Fruit fly (Drosophila melanogaster) whole organism, embryonic: ENCODE results near the gene CG13601.
A peak's percentile ranks its signal among the peaks of the same experiment; 100 is the strongest.

Experiments
- Adf1 ChIP-seq: fragments of 200-800 bp; sonication (Bioruptor generic); IDR thresholded peaks from 2 replicates; pipeline ENCODE4 v1.3.6; 2022; ENCODE audit warnings: missing biosample characterization, missing genetic modification characterization
- Awh ChIP-seq: fragments of 200-800 bp; sonication (Bioruptor generic); IDR thresholded peaks from 2 replicates; pipeline ENCODE4, ENCODE4 v1.3.6; 2022; ENCODE audit warnings: missing biosample characterization, missing genetic modification characterization
- B-H2 ChIP-seq: fragments of 200-800 bp; sonication (Bioruptor generic); optimal IDR thresholded peaks from 2 replicates; lab custom pipeline; 2018; ENCODE audit warnings: missing biosample characterization, mild to moderate bottlenecking, missing genetic modification characterization
- CG11085 ChIP-seq: fragments of 200-800 bp; sonication (Bioruptor generic); IDR thresholded peaks from 2 replicates; pipeline ENCODE4 v1.3.6; 2022; ENCODE audit warnings: missing biosample characterization, missing genetic modification characterization
- CG11398 ChIP-seq: fragments of 200-800 bp; sonication (Bioruptor generic); optimal IDR thresholded peaks from 2 replicates; lab custom pipeline; 2016; ENCODE audit warnings: missing biosample characterization, missing genetic modification characterization
- CG12219 ChIP-seq: fragments of 200-800 bp; sonication (Bioruptor generic); optimal IDR thresholded peaks from 3 replicates; lab custom pipeline; 2018; ENCODE audit warnings: missing biosample characterization, mild to moderate bottlenecking, missing genetic modification characterization
- CG13296 ChIP-seq: fragments of 200-800 bp; sonication (Bioruptor generic); optimal IDR thresholded peaks from 3 replicates; lab custom pipeline; 2018; ENCODE audit warnings: missing biosample characterization, mild to moderate bottlenecking, missing genetic modification characterization
- CG14710 ChIP-seq: fragments of 200-800 bp; sonication (Bioruptor generic); optimal IDR thresholded peaks from 3 replicates; lab custom pipeline; 2019; ENCODE audit warnings: missing biosample characterization, mild to moderate bottlenecking, missing genetic modification characterization, moderate library complexity
- CG15011 ChIP-seq: fragments of 200-800 bp; sonication (Bioruptor generic); optimal IDR thresholded peaks from 3 replicates; lab custom pipeline; 2018; ENCODE audit warnings: missing biosample characterization, mild to moderate bottlenecking, missing genetic modification characterization
- CG1602 ChIP-seq: fragments of 200-800 bp; sonication (Bioruptor generic); optimal IDR thresholded peaks from 3 replicates; lab custom pipeline; 2016; ENCODE audit warnings: missing biosample characterization, missing genetic modification characterization
- CG1603 ChIP-seq: fragments of 200-800 bp; sonication (Bioruptor generic); optimal IDR thresholded peaks from 2 replicates; lab custom pipeline; 2019; ENCODE audit warnings: missing biosample characterization, mild to moderate bottlenecking, missing genetic modification characterization, moderate library complexity
- CG17568 ChIP-seq: fragments of 200-800 bp; sonication (Bioruptor generic); optimal IDR thresholded peaks from 2 replicates; lab custom pipeline; 2018; ENCODE audit warnings: missing biosample characterization, mild to moderate bottlenecking, missing genetic modification characterization, moderate library complexity
- CG1792 ChIP-seq: fragments of 200-800 bp; sonication (Bioruptor generic); optimal IDR thresholded peaks from 2 replicates; lab custom pipeline; 2016; ENCODE audit warnings: missing biosample characterization, missing genetic modification characterization
- CG18764 ChIP-seq: fragments of 200-800 bp; sonication (Bioruptor generic); optimal IDR thresholded peaks from 3 replicates; lab custom pipeline; 2016; ENCODE audit warnings: missing biosample characterization, missing genetic modification characterization
- CG2875 ChIP-seq: fragments of 200-800 bp; sonication (Bioruptor generic); optimal IDR thresholded peaks from 2 replicates; lab custom pipeline; 2017; ENCODE audit warnings: missing biosample characterization, mild to moderate bottlenecking, missing genetic modification characterization, missing genetic modification reagents
- CG2889 ChIP-seq: fragments of 200-800 bp; sonication (Bioruptor generic); IDR thresholded peaks from 3 replicates; pipeline ENCODE4 v1.3.6; 2022; ENCODE audit warnings: missing biosample characterization, missing genetic modification characterization
- CG3065 ChIP-seq: fragments of 200-800 bp; sonication (Bioruptor generic); optimal IDR thresholded peaks from 2 replicates; lab custom pipeline; 2016; ENCODE audit warnings: missing biosample characterization, missing genetic modification characterization
- CG33557 ChIP-seq: fragments of 200-800 bp; sonication (Bioruptor generic); optimal IDR thresholded peaks from 2 replicates; lab custom pipeline; 2019; ENCODE audit warnings: missing biosample characterization, mild to moderate bottlenecking, missing genetic modification characterization, moderate library complexity
- CG3407 ChIP-seq: fragments of 200-800 bp; sonication (Bioruptor generic); optimal IDR thresholded peaks from 2 replicates; lab custom pipeline; 2018; ENCODE audit warnings: missing biosample characterization, mild to moderate bottlenecking, missing genetic modification characterization
- CG4282 ChIP-seq: fragments of 200-800 bp; sonication (Bioruptor generic); optimal IDR thresholded peaks from 2 replicates; lab custom pipeline; 2016; ENCODE audit warnings: missing biosample characterization, missing genetic modification characterization
- CG6254 ChIP-seq: fragments of 200-800 bp; sonication (Bioruptor generic); optimal IDR thresholded peaks from 3 replicates; lab custom pipeline; 2017; ENCODE audit warnings: mild to moderate bottlenecking, missing biosample characterization, missing genetic modification reagents, missing genetic modification characterization
- CG6272 ChIP-seq: fragments of 200-800 bp; sonication (Bioruptor generic); IDR thresholded peaks from 2 replicates; pipeline ENCODE4 v1.3.6; 2022; ENCODE audit warnings: missing biosample characterization, missing genetic modification characterization
- CG7556 ChIP-seq: fragments of 200-800 bp; sonication (Bioruptor generic); optimal IDR thresholded peaks from 2 replicates; lab custom pipeline; 2017; ENCODE audit warnings: missing biosample characterization, mild to moderate bottlenecking, missing genetic modification characterization
- CG8281 ChIP-seq: fragments of 200-800 bp; sonication (Bioruptor generic); optimal IDR thresholded peaks from 2 replicates; lab custom pipeline; 2018; ENCODE audit warnings: missing biosample characterization, mild to moderate bottlenecking, missing genetic modification characterization, moderate library complexity
- CG8290 ChIP-seq, 3 experiments: fragments of 200-800 bp; sonication (Bioruptor generic); optimal IDR thresholded peaks; 2 replicates each; lab custom pipeline; 2016 to 2019; ENCODE audit warnings: missing biosample characterization in 3 of 3, missing genetic modification characterization in 3 of 3, mild to moderate bottlenecking in 2 of 3, moderate library complexity in 1 of 3
- CG9932 ChIP-seq: fragments of 200-800 bp; sonication (Bioruptor generic); IDR thresholded peaks from 2 replicates; pipeline ENCODE4 v1.3.6; 2022; ENCODE audit warnings: missing biosample characterization, missing genetic modification characterization
- Camta ChIP-seq: fragments of 200-800 bp; sonication (Bioruptor generic); optimal IDR thresholded peaks from 2 replicates; lab custom pipeline; 2016; ENCODE audit warnings: missing biosample characterization, missing genetic modification characterization
- CoRest ChIP-seq: fragments of 200-800 bp; sonication (Bioruptor generic); optimal IDR thresholded peaks from 3 replicates; lab custom pipeline; 2018; ENCODE audit warnings: missing biosample characterization, mild to moderate bottlenecking, missing genetic modification characterization, moderate library complexity
- Dbx ChIP-seq: fragments of 200-800 bp; sonication (Bioruptor generic); IDR thresholded peaks from 3 replicates; pipeline ENCODE4 v1.3.6; 2022; ENCODE audit warnings: missing biosample characterization, missing genetic modification characterization
- Dek ChIP-seq: fragments of 200-800 bp; sonication (Bioruptor generic); optimal IDR thresholded peaks from 3 replicates; lab custom pipeline; 2019; ENCODE audit warnings: missing biosample characterization, mild to moderate bottlenecking, missing genetic modification characterization, moderate library complexity
- E2f2 ChIP-seq: fragments of 200-800 bp; sonication (Bioruptor generic); IDR thresholded peaks from 2 replicates; pipeline ENCODE4 v1.3.6; 2022; ENCODE audit warnings: missing biosample characterization, missing genetic modification characterization
- H2.0 ChIP-seq: fragments of 200-800 bp; sonication (Bioruptor generic); IDR thresholded peaks from 2 replicates; pipeline ENCODE4 v1.3.6; 2022; ENCODE audit warnings: missing biosample characterization, missing genetic modification characterization
- HmgZ ChIP-seq: fragments of 200-800 bp; sonication (Bioruptor generic); optimal IDR thresholded peaks from 2 replicates; lab custom pipeline; 2018; ENCODE audit warnings: missing biosample characterization, mild to moderate bottlenecking, missing genetic modification characterization
- NfI ChIP-seq: fragments of 200-800 bp; sonication (Bioruptor generic); optimal IDR thresholded peaks from 3 replicates; lab custom pipeline; 2018; ENCODE audit warnings: missing biosample characterization, mild to moderate bottlenecking, missing genetic modification characterization, moderate library complexity
- Sox100B ChIP-seq: fragments of 200-800 bp; sonication (Bioruptor generic); optimal IDR thresholded peaks from 3 replicates; lab custom pipeline; 2018; ENCODE audit warnings: missing biosample characterization, mild to moderate bottlenecking, missing genetic modification characterization
- bsh ChIP-seq, 2 experiments: fragments of 200-800 bp; sonication (Bioruptor generic); optimal IDR thresholded peaks; 2 replicates each; lab custom pipeline; 2017 to 2018; ENCODE audit warnings: mild to moderate bottlenecking in 2 of 2, missing biosample characterization in 2 of 2, missing genetic modification characterization in 2 of 2, moderate library complexity in 1 of 2
- cad ChIP-seq: fragments of >200 bp; optimal IDR thresholded peaks from 2 replicates; lab custom pipeline; 2017; ENCODE audit warnings: missing biosample characterization, missing genetic modification characterization
- cato ChIP-seq: fragments of 200-800 bp; sonication (Bioruptor generic); optimal IDR thresholded peaks from 2 replicates; lab custom pipeline; 2016; ENCODE audit warnings: missing biosample characterization, missing genetic modification characterization, borderline replicate concordance
- chinmo ChIP-seq: fragments of 200-800 bp; sonication (Bioruptor generic); IDR thresholded peaks from 4 replicates; pipeline ENCODE4 v1.3.6; 2022; ENCODE audit warnings: missing biosample characterization, missing genetic modification characterization; ENCODE audit not compliant: partially characterized antibody
- ems ChIP-seq: fragments of 200-800 bp; sonication (Bioruptor generic); optimal IDR thresholded peaks from 3 replicates; lab custom pipeline; 2016; ENCODE audit warnings: missing biosample characterization, missing genetic modification characterization
- fd64A ChIP-seq: fragments of 200-800 bp; sonication (Bioruptor generic); optimal IDR thresholded peaks from 3 replicates; lab custom pipeline; 2018; ENCODE audit warnings: missing biosample characterization, mild to moderate bottlenecking, missing genetic modification characterization
- lab ChIP-seq: fragments of 200-800 bp; sonication (Bioruptor generic); optimal IDR thresholded peaks from 3 replicates; lab custom pipeline; 2017; ENCODE audit warnings: missing biosample characterization, missing genetic modification characterization, mild to moderate bottlenecking, moderate library complexity, missing genetic modification reagents
- mirr ChIP-seq: fragments of 200-800 bp; sonication (Bioruptor generic); optimal IDR thresholded peaks from 3 replicates; lab custom pipeline; 2018; ENCODE audit warnings: missing biosample characterization, mild to moderate bottlenecking, missing genetic modification characterization
- odd ChIP-seq: fragments of 200-800 bp; sonication (Bioruptor generic); optimal IDR thresholded peaks from 2 replicates; lab custom pipeline; 2017; ENCODE audit warnings: missing biosample characterization, mild to moderate bottlenecking, missing genetic modification characterization
- otp ChIP-seq: fragments of 200-800 bp; sonication (Bioruptor generic); IDR thresholded peaks from 3 replicates; pipeline ENCODE4, ENCODE4 v1.3.6; 2022; ENCODE audit warnings: missing biosample characterization, missing genetic modification characterization
- prd ChIP-seq, 3 experiments: fragments of >200 bp in 2 of 3; fragments of 200-800 bp in 1 of 3; sonication (Bioruptor generic) in 1 of 3; optimal IDR thresholded peaks in 2 of 3; IDR thresholded peaks in 1 of 3; 2 replicates in 2 of 3; 3 replicates in 1 of 3; pipeline versions ENCODE4 v1.3.6 to Lab custom; 2017 to 2022; ENCODE audit warnings: missing biosample characterization in 1 of 3, missing genetic modification characterization in 1 of 3
- pros ChIP-seq: fragments of 200-800 bp; sonication (Bioruptor generic); optimal IDR thresholded peaks from 3 replicates; lab custom pipeline; 2019; ENCODE audit warnings: missing biosample characterization, mild to moderate bottlenecking, missing genetic modification characterization, moderate library complexity
- scrt ChIP-seq: fragments of 200-800 bp; sonication (Bioruptor generic); optimal IDR thresholded peaks from 2 replicates; lab custom pipeline; 2018; ENCODE audit warnings: missing biosample characterization, mild to moderate bottlenecking, missing genetic modification characterization, moderate library complexity
- seq ChIP-seq: fragments of 200-800 bp; sonication (Bioruptor generic); IDR thresholded peaks from 2 replicates; pipeline ENCODE4 v1.3.6; 2022; ENCODE audit warnings: missing biosample characterization, missing genetic modification characterization

CG13601 gene

dm6 chr3R:23909347-23909862, 18.0 kb downstream of the CG13601 start (continued):
- TF ChIP-seq chinmo (GFP tag; lab: Robert Waterston, UW) (peak; percentile 96), CG13296 (GFP tag; lab: Kevin White, UChicago) (peak; percentile 83), ems (GFP tag; lab: Kevin White, UChicago) (no peak), Sox100B (peak; percentile 80), CG2875 (GFP tag; lab: Kevin White, UChicago) (no peak), prd (optimal IDR thresholded peaks at IDR 0.05; lab: Kevin White, UChicago) (no peak), prd (GFP tag; IDR thresholded peaks at IDR 0.05; lab: Robert Waterston, UW) (no peak), CG3065 (GFP tag; lab: Kevin White, UChicago) (no peak), CG1603 (tag; lab: Kevin White, UChicago) (peak; percentile 29), CG8281 (tag; lab: Kevin White, UChicago) (peak; percentile 31), CG2889 (GFP tag; lab: Robert Waterston, UW) (no peak), Awh (GFP tag; lab: Robert Waterston, UW) (peak; percentile 49; the same call in 1 of the 2 replicates), H2.0 (GFP tag; lab: Robert Waterston, UW) (no peak), CG9932 (GFP tag; lab: Robert Waterston, UW) (no peak), E2f2 (GFP tag; lab: Robert Waterston, UW) (peak; percentile 21; the same call in 1 of the 2 replicates), pros (GFP tag; lab: Kevin White, UChicago) (peak; percentile 13), CG33557 (GFP tag; lab: Kevin White, UChicago) (no peak), B-H2 (GFP tag; lab: Kevin White, UChicago) (no peak), Adf1 (peak; percentile 13), CG12219 (GFP tag; lab: Kevin White, UChicago) (peak; percentile 49), otp (GFP tag; lab: Robert Waterston, UW) (0 out of 3 replicates have a peak, but pooled peaks have one; percentile 13), Dek (tag; lab: Kevin White, UChicago) (peak; percentile 22), scrt (GFP tag; lab: Kevin White, UChicago) (peak; percentile 0), HmgZ (tag; lab: Kevin White, UChicago) (peak; percentile 8), CG11085 (GFP tag; lab: Robert Waterston, UW) (no peak), fd64A (GFP tag; lab: Kevin White, UChicago) (peak; percentile 64), CG14710 (tag; lab: Kevin White, UChicago) (peak; percentile 16), CG11398 (GFP tag; lab: Kevin White, UChicago) (peak; percentile 48), mirr (GFP tag; lab: Kevin White, UChicago) (peak; percentile 67), odd (GFP tag; lab: Kevin White, UChicago) (peak; percentile 72), CG1792 (GFP tag; lab: Kevin White, UChicago) (peak; percentile 27), lab (GFP tag; lab: Kevin White, UChicago) (peak; percentile 69), CG15011 (GFP tag; lab: Kevin White, UChicago) (peak; percentile 6), CG4282 (GFP tag; lab: Kevin White, UChicago) (no peak), CG18764 (GFP tag; lab: Kevin White, UChicago) (peak; percentile 39), CG8290 (GFP tag; optimal IDR thresholded peaks at IDR 0.05; lab: Kevin White, UChicago) (no peak), CG8290 (tag; optimal IDR thresholded peaks at IDR 0.05; lab: Kevin White, UChicago) (peak in 1 of 2 experiments; percentile 52), bsh (GFP tag; optimal IDR thresholded peaks at IDR 0.05; lab: Kevin White, UChicago) (peak in 1 of 2 experiments; percentile 42), NfI (GFP tag; lab: Kevin White, UChicago) (peak; percentile 20), CG7556 (peak; percentile 50), cato (peak; percentile 6), CG6272 (GFP tag; lab: Robert Waterston, UW) (no peak), CG17568 (GFP tag; lab: Kevin White, UChicago) (peak; percentile 70), CG1602 (no peak), seq (GFP tag; lab: Robert Waterston, UW) (peak; percentile 78), Dbx (GFP tag; lab: Robert Waterston, UW) (no peak), CG6254 (GFP tag; lab: Kevin White, UChicago) (peak; percentile 1), CoRest (tag; lab: Kevin White, UChicago) (peak; percentile 41), Camta (GFP tag; lab: Kevin White, UChicago) (no peak), cad (GFP tag; lab: Kevin White, UChicago) (no peak), CG3407 (GFP tag; lab: Kevin White, UChicago) (peak; percentile 7)
